Fruit fly (Drosophila melanogaster) whole organism, wandering third instar larva: ENCODE results near the gene Wdr62.
A peak's percentile ranks its signal among the peaks of the same experiment; 100 is the strongest.

Source experiments
- Abd-B ChIP-seq: fragments of >200 bp; optimal IDR thresholded peaks from 2 replicates; lab custom pipeline; 2017; ENCODE audit warnings: missing biosample characterization, missing genetic modification characterization
- CrebA ChIP-seq: fragments of 200-800 bp; sonication (Bioruptor generic); optimal IDR thresholded peaks from 2 replicates; lab custom pipeline; 2016; ENCODE audit warnings: missing biosample characterization, mild to moderate bottlenecking, missing genetic modification characterization, borderline replicate concordance
- HLH106 ChIP-seq: fragments of 200-800 bp; optimal IDR thresholded peaks from 3 replicates; lab custom pipeline; 2019; ENCODE audit warnings: missing biosample characterization, mild to moderate bottlenecking, missing genetic modification characterization, moderate library complexity
- Hr78 ChIP-seq: fragments of >200 bp; optimal IDR thresholded peaks from 2 replicates; lab custom pipeline; 2017; ENCODE audit warnings: missing biosample characterization, missing genetic modification characterization
- Hr83 ChIP-seq: fragments of 200-300 bp; sonication (Bioruptor generic); optimal IDR thresholded peaks from 2 replicates; lab custom pipeline; 2016; ENCODE audit warnings: missing biosample characterization, mild to moderate bottlenecking, missing genetic modification characterization, moderate library complexity; ENCODE audit not compliant: poor library complexity, severe bottlenecking
- Jra ChIP-seq: sonication (Bioruptor generic); optimal IDR thresholded peaks from 2 replicates; lab custom pipeline; 2016; ENCODE audit warnings: missing biosample characterization, missing genetic modification characterization
- Mio ChIP-seq: sonication (Bioruptor generic); optimal IDR thresholded peaks from 2 replicates; lab custom pipeline; 2016; ENCODE audit warnings: missing biosample characterization, missing genetic modification characterization
- OdsH ChIP-seq: fragments of 200-800 bp; sonication (Bioruptor generic); optimal IDR thresholded peaks from 2 replicates; lab custom pipeline; 2016; ENCODE audit warnings: missing biosample characterization, mild to moderate bottlenecking, missing genetic modification characterization
- Rel ChIP-seq, 2 experiments: fragments of 200-800 bp; sonication (Bioruptor generic) in 1 of 2; optimal IDR thresholded peaks; 2 replicates in 1 of 2; 3 replicates in 1 of 2; lab custom pipeline; 2016 to 2019; ENCODE audit warnings: mild to moderate bottlenecking in 2 of 2, missing biosample characterization in 2 of 2, missing genetic modification characterization in 2 of 2, moderate library complexity in 1 of 2
- Sp1 ChIP-seq: fragments of 200-800 bp; sonication (Bioruptor generic); optimal IDR thresholded peaks from 3 replicates; lab custom pipeline; 2019; ENCODE audit warnings: missing biosample characterization, mild to moderate bottlenecking, missing genetic modification characterization, moderate library complexity
- Vsx2 ChIP-seq: fragments of 200-300, 225-300 bp; sonication (Bioruptor generic); optimal IDR thresholded peaks from 2 replicates; lab custom pipeline; 2018; ENCODE audit warnings: missing biosample characterization, missing genetic modification characterization; ENCODE audit not compliant: partially characterized antibody
- br ChIP-seq: fragments of 200-800 bp; sonication (Bioruptor generic); optimal IDR thresholded peaks from 2 replicates; lab custom pipeline; 2016; ENCODE audit warnings: missing biosample characterization, missing genetic modification characterization
- brk ChIP-seq: fragments of 200-800 bp; sonication (Bioruptor generic); optimal IDR thresholded peaks from 2 replicates; lab custom pipeline; 2016; ENCODE audit warnings: missing biosample characterization, mild to moderate bottlenecking, missing genetic modification characterization
- dl ChIP-seq, 2 experiments: fragments of 175-275, 200-275 bp in 1 of 2; fragments of 200-275 bp in 1 of 2; sonication (Bioruptor generic); optimal IDR thresholded peaks; lab custom pipeline; 2018; ENCODE audit warnings: mild to moderate bottlenecking in 2 of 2, missing biosample characterization in 2 of 2, missing genetic modification characterization in 2 of 2, moderate library complexity in 2 of 2; ENCODE audit not compliant: partially characterized antibody in 2 of 2, insufficient read depth in 1 of 2
- dsf ChIP-seq: sonication (Bioruptor generic); optimal IDR thresholded peaks from 2 replicates; lab custom pipeline; 2016; ENCODE audit warnings: missing biosample characterization, missing genetic modification characterization, borderline replicate concordance
- ey ChIP-seq: fragments of 200-800 bp; sonication (Bioruptor generic); optimal IDR thresholded peaks from 2 replicates; lab custom pipeline; 2016; ENCODE audit warnings: missing biosample characterization, missing genetic modification characterization
- fru ChIP-seq: fragments of 200-800 bp; sonication (Bioruptor generic); optimal IDR thresholded peaks from 3 replicates; lab custom pipeline; 2016; ENCODE audit warnings: missing biosample characterization, mild to moderate bottlenecking, missing genetic modification characterization
- h ChIP-seq: fragments of 200-800 bp; sonication (Bioruptor generic); optimal IDR thresholded peaks from 3 replicates; lab custom pipeline; 2016; ENCODE audit warnings: missing biosample characterization, mild to moderate bottlenecking, missing genetic modification characterization
- jim ChIP-seq: fragments of 175-275, 200-325 bp; sonication (Bioruptor generic); optimal IDR thresholded peaks from 2 replicates; lab custom pipeline; 2016; ENCODE audit warnings: missing biosample characterization, mild to moderate bottlenecking, missing genetic modification characterization
- lola ChIP-seq: fragments of >200 bp; optimal IDR thresholded peaks from 2 replicates; lab custom pipeline; 2017; ENCODE audit warnings: missing biosample characterization, missing genetic modification characterization
- pan ChIP-seq: fragments of >200 bp; optimal IDR thresholded peaks from 2 replicates; lab custom pipeline; 2017
- rgr ChIP-seq: fragments of 200-800 bp; sonication (Bioruptor generic); optimal IDR thresholded peaks from 3 replicates; lab custom pipeline; 2016; ENCODE audit warnings: missing biosample characterization, mild to moderate bottlenecking, missing genetic modification characterization
- sage ChIP-seq: fragments of 200-800 bp; sonication (Bioruptor generic); optimal IDR thresholded peaks from 2 replicates; lab custom pipeline; 2016; ENCODE audit warnings: missing biosample characterization, mild to moderate bottlenecking, missing genetic modification characterization
- sv ChIP-seq: fragments of 200-800 bp; sonication (Bioruptor generic); optimal IDR thresholded peaks from 3 replicates; lab custom pipeline; 2016; ENCODE audit warnings: missing biosample characterization, missing genetic modification characterization
- tai ChIP-seq: sonication (Bioruptor generic); optimal IDR thresholded peaks from 2 replicates; lab custom pipeline; 2016; ENCODE audit warnings: missing biosample characterization, missing genetic modification characterization
- usp ChIP-seq: fragments of >200 bp; optimal IDR thresholded peaks from 2 replicates; lab custom pipeline; 2017; ENCODE audit warnings: missing biosample characterization, missing genetic modification characterization
- woc ChIP-seq: sonication (Bioruptor generic); optimal IDR thresholded peaks from 2 replicates; lab custom pipeline; 2016; ENCODE audit warnings: missing biosample characterization, mild to moderate bottlenecking, missing genetic modification characterization

Gene Wdr62

dm6 chr2L:1945609-1946008 lies 61.2 kb downstream of the Wdr62 start, which contains the start of gene CG15357:
TSS of gene CG15357 (minus strand) at chr2L:1945709.
- TF ChIP-seq Rel (GFP tag; optimal IDR thresholded peaks at IDR 0.05; lab: Kevin White, UChicago): no peak
- no peak for TF ChIP-seq Rel (tag; optimal IDR thresholded peaks at IDR 0.05; lab: Kevin White, UChicago)
- no peak for TF ChIP-seq Mio (GFP tag; lab: Kevin White, UChicago)
- TF ChIP-seq dl (GFP tag; optimal IDR thresholded peaks at IDR 0.05; lab: Kevin White, UChicago; ENCODE audit: insufficient read depth in 1 of 2, partially characterized antibody in 2 of 2): no peak
- no peak for TF ChIP-seq Vsx2 (GFP tag; lab: Kevin White, UChicago)
- TF ChIP-seq Jra (GFP tag; lab: Kevin White, UChicago): no peak
- TF ChIP-seq Hr83 (GFP tag; lab: Kevin White, UChicago): no peak
- no peak for TF ChIP-seq brk (GFP tag; lab: Kevin White, UChicago)
- TF ChIP-seq dsf (GFP tag; lab: Kevin White, UChicago): no peak
- TF ChIP-seq lola (GFP tag; lab: Kevin White, UChicago): no peak
- TF ChIP-seq h: no peak
- no peak for TF ChIP-seq pan (lab: Kevin White, UChicago)
- TF ChIP-seq br: no peak
- TF ChIP-seq sv: no peak
- TF ChIP-seq CrebA (GFP tag; lab: Kevin White, UChicago): no peak

dm6 chr2L:1946628-1947027 lies 62.2 kb downstream of the Wdr62 start, which contains the start of gene CG33673:
TSS of gene CG33673 (minus strand) at chr2L:1946728.
- no peak for TF ChIP-seq brk (GFP tag; lab: Kevin White, UChicago)
- no peak for TF ChIP-seq dl (GFP tag; optimal IDR thresholded peaks at IDR 0.05; lab: Kevin White, UChicago; ENCODE audit: insufficient read depth in 1 of 2, partially characterized antibody in 2 of 2)
- no peak for TF ChIP-seq Abd-B (GFP tag; lab: Kevin White, UChicago)

DNA sequence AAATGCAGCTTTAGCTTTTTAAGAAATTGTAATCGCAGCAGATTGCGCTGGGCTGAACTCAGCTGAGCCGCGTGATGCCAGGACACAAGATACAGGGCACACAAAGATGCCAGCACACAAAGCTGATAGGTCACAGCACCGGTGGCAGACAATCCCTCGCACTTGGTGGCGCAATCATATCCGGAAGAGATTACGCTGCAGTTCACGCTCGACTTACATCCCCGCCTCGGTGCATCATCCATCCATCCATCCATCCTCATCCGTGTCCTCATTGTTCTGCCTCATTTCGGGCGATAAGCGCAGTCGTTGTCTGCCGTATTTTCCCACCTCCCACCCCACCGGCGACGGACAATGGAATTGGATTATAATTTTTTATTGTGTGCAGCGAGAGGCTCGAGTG lies 63.5 kb downstream of the Wdr62 start:
- no peak for TF ChIP-seq Abd-B (GFP tag; lab: Kevin White, UChicago)
- TF ChIP-seq pan (lab: Kevin White, UChicago): no peak
- no peak for TF ChIP-seq ey (GFP tag; lab: Kevin White, UChicago)
- TF ChIP-seq lola (GFP tag; lab: Kevin White, UChicago): no peak
- no peak for TF ChIP-seq tai
- TF ChIP-seq h: no peak
- TF ChIP-seq jim: no peak

DNA sequence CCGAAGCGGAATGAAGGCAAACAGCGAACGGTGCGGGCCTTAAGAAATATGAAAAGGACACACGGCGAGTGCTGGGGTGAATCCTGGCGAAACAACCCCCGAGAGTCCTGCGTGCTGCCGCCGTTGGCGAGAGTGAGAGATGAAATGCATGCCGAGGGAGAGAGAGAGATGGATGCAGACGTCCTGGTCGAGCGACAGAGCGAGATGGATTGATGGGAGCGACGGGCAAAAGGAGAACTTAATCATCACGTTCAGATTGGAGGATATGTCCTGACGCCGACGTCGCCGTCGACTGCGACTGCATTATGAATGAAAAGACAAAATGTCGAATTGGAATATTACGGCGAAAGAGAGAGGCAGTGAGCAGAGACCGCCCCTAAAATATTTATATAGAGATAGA lies 70.1 kb downstream of the Wdr62 start:
- TF ChIP-seq Vsx2 (GFP tag; lab: Kevin White, UChicago): peak; percentile 38
- TF ChIP-seq br: no peak
- no peak for TF ChIP-seq brk (GFP tag; lab: Kevin White, UChicago)

DNA sequence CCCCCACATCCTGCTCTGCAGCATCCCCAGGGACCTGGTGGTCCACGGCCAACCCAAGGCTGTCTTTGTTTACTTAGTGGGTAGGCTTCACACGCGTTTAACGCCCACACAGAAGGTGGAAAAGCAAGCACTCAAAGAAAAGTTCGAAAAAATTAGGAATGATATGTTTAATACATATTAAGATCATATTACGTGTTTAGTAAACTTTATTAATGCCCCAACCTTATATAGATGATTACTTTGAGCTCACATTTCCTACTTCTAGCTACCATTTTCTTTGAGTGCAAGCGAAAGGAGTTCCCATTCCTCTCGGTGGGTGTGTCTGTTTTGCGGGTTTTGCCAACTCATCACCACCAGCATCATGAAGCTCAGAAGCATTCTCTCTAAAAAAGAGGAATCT lies 75.0 kb downstream of the Wdr62 start:
- TF ChIP-seq Sp1 (peak; percentile 22), Rel (GFP tag; optimal IDR thresholded peaks at IDR 0.05; lab: Kevin White, UChicago) (no peak), Rel (tag; optimal IDR thresholded peaks at IDR 0.05; lab: Kevin White, UChicago) (no peak), ey (GFP tag; lab: Kevin White, UChicago) (no peak), OdsH (GFP tag; lab: Kevin White, UChicago) (peak; percentile 0), Abd-B (GFP tag; lab: Kevin White, UChicago) (no peak)

DNA sequence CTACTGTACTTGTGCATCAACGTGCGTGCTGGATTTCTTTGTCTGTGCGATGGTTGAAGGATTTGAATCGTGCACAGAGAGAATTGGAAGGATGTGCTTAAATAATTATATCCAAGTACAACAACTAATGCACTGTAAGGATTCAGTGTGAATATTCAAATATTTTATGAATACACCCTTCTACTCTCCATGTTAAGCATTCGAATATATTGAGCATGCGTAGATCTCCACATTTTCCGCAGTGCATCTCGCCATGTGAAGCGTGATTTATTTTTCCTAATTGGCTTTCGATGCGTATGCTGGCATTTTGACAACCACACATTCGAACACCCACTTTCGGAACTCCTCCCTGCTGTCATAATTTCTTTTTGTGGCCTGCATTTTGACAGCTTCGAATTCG lies 75.6 kb downstream of the Wdr62 start:
- TF ChIP-seq pan (lab: Kevin White, UChicago) (no peak), HLH106 (tag; lab: Kevin White, UChicago) (peak; percentile 8), fru (GFP tag; lab: Kevin White, UChicago) (peak; percentile 5), rgr (GFP tag; lab: Kevin White, UChicago) (no peak), h (peak; percentile 6), ey (GFP tag; lab: Kevin White, UChicago) (peak; percentile 2), Hr78 (GFP tag; lab: Kevin White, UChicago) (no peak)

dm6 chr2L:1961932-1962496 lies 77.6 kb downstream of the Wdr62 start:
- TF ChIP-seq HLH106 (tag; lab: Kevin White, UChicago): no peak
- TF ChIP-seq woc (GFP tag; lab: Kevin White, UChicago): no peak
- no peak for TF ChIP-seq sage (GFP tag; lab: Kevin White, UChicago)
- TF ChIP-seq usp (GFP tag; lab: Kevin White, UChicago): no peak
- TF ChIP-seq, all 38 proteins: peak for 0
